Worm (Caenorhabditis elegans): ENCODE results near the gene grsp-2.

- TF ChIP-seq nhr-237 (tag; optimal IDR thresholded peaks at IDR 0.05) (no peak), ztf-11 (tag; optimal IDR thresholded peaks at IDR 0.05) (no peak), fkh-10 (GFP tag; optimal IDR thresholded peaks at IDR 0.05) (no peak), lin-39 (tag; optimal IDR thresholded peaks at IDR 0.05) (no peak), sox-4 (tag; optimal IDR thresholded peaks at IDR 0.05) (peak; percentile 4), mdl-1 (tag; optimal IDR thresholded peaks at IDR 0.05) (peak in 1 of 2 experiments; percentile 13), hpl-2 (GFP tag; optimal IDR thresholded peaks at IDR 0.05) (no peak), C16A3.4 (tag; optimal IDR thresholded peaks at IDR 0.05) (peak; percentile 1)
These were observed 14.5 kb downstream of the grsp-2 start, which contains the start of gene T28C6.8 for ce11 chrIV:8830591-8830990.

Measured in whole organism, L1 larva.